Worm (Caenorhabditis elegans): Measurements from ENCODE around the gene adr-2.
A peak's percentile ranks its signal among the peaks of the same experiment; 100 is the strongest.

adr-2 gene

ce11 chrIII:7184022-7184421, 48.7 kb downstream of the adr-2 start, which contains the start of gene yju-2 (continued):
- TF ChIP-seq hpl-2 (GFP tag; optimal IDR thresholded peaks at IDR 0.05) (peak; percentile 33), rnt-1 (tag; optimal IDR thresholded peaks at IDR 0.05) (peak; percentile 65), unc-98 (GFP tag; IDR thresholded peaks at IDR 0.05) (no peak), pax-3 (tag; optimal IDR thresholded peaks at IDR 0.05) (no peak), aha-1 (tag; optimal IDR thresholded peaks at IDR 0.05) (no peak), unc-62 (GFP tag; optimal IDR thresholded peaks at IDR 0.05) (no peak), unc-30 (tag; optimal IDR thresholded peaks at IDR 0.05) (no peak), aly-2 (tag; optimal IDR thresholded peaks at IDR 0.05) (no peak), lin-35 (GFP tag; optimal IDR thresholded peaks at IDR 0.05) (peak; percentile 53 to 86), zip-4 (GFP tag; optimal IDR thresholded peaks at IDR 0.05) (no peak)

ce11 chrIII:7181822-7182221, 50.9 kb downstream of the adr-2 start, which contains the start of gene epg-4:
Gene epg-4 (plus strand): TSS chrIII:7182167.
- TF ChIP-seq efl-1 (optimal IDR thresholded peaks at IDR 0.05) = peak; percentile 19 to 57
- TF ChIP-seq efl-1 (GFP tag; optimal IDR thresholded peaks at IDR 0.05 in 1 of 2) = peak; percentile 45 to 93
- TF ChIP-seq nhr-19 (GFP tag; conservative IDR thresholded peaks at IDR 0.05) = no peak
- peak; percentile 41 for TF ChIP-seq nhr-71 (tag; optimal IDR thresholded peaks at IDR 0.05)
- TF ChIP-seq unc-130 (tag; optimal IDR thresholded peaks at IDR 0.05) = peak; percentile 22
- TF ChIP-seq lsy-2 (tag; optimal IDR thresholded peaks at IDR 0.05) = peak in 1 of 2 experiments; percentile 69
- no peak for TF ChIP-seq pqm-1 (tag; optimal IDR thresholded peaks at IDR 0.05)
- TF ChIP-seq snu-23 (GFP tag; optimal IDR thresholded peaks at IDR 0.05) = peak; percentile 36
- no peak for TF ChIP-seq nhr-76 (tag; optimal IDR thresholded peaks at IDR 0.05)
- TF ChIP-seq nhr-77 (tag; optimal IDR thresholded peaks at IDR 0.05) = peak; percentile 3
- TF ChIP-seq fkh-8 (tag; optimal IDR thresholded peaks at IDR 0.05) = no peak
- peak in 1 of 6 experiments; percentile 13 for TF ChIP-seq elt-3 (tag; optimal IDR thresholded peaks at IDR 0.05)
- TF ChIP-seq lin-35 (GFP tag; optimal IDR thresholded peaks at IDR 0.05) = peak; percentile 42 to 79
- peak in 1 of 3 experiments; percentile 11 for TF ChIP-seq ceh-82 (tag; optimal IDR thresholded peaks at IDR 0.05)
- peak; percentile 70 for TF ChIP-seq lin-14 (GFP tag; optimal IDR thresholded peaks at IDR 0.05)
- peak; percentile 50 for TF ChIP-seq C16A3.4 (tag; optimal IDR thresholded peaks at IDR 0.05)
- peak; percentile 36 for TF ChIP-seq nhr-85 (tag)
- TF ChIP-seq nhr-84 (tag; optimal IDR thresholded peaks at IDR 0.05) = no peak
- TF ChIP-seq tbx-2 (tag; optimal IDR thresholded peaks at IDR 0.05) = no peak
- TF ChIP-seq tlp-1 (tag; optimal IDR thresholded peaks at IDR 0.05) = no peak
- TF ChIP-seq unc-62 (GFP tag; optimal IDR thresholded peaks at IDR 0.05) = no peak
- no peak for TF ChIP-seq zip-4 (GFP tag; optimal IDR thresholded peaks at IDR 0.05)
- TF ChIP-seq irx-1 (tag; optimal IDR thresholded peaks at IDR 0.05) = no peak
- TF ChIP-seq fkh-4 (tag; optimal IDR thresholded peaks at IDR 0.05; ENCODE audit: borderline replicate concordance) = no peak
- TF ChIP-seq blmp-1 (tag; optimal IDR thresholded peaks at IDR 0.05) = peak; percentile 33
- TF ChIP-seq skn-1 (tag; optimal IDR thresholded peaks at IDR 0.05) = peak; percentile 47
- TF ChIP-seq nhr-20 (tag; optimal IDR thresholded peaks at IDR 0.05) = peak; percentile 15
- TF ChIP-seq rnt-1 (tag; optimal IDR thresholded peaks at IDR 0.05) = no peak
- no peak for TF ChIP-seq mep-1 (tag; optimal IDR thresholded peaks at IDR 0.05)
- no peak for TF ChIP-seq fkh-10 (GFP tag; optimal IDR thresholded peaks at IDR 0.05)
- no peak for TF ChIP-seq swsn-7 (tag; optimal IDR thresholded peaks at IDR 0.05)
- TF ChIP-seq alr-1 (tag; optimal IDR thresholded peaks at IDR 0.05; ENCODE audit: borderline replicate concordance) = no peak
- no peak for TF ChIP-seq nhr-237 (tag; optimal IDR thresholded peaks at IDR 0.05)
- no peak for TF ChIP-seq mef-2 (tag; optimal IDR thresholded peaks at IDR 0.05)
- TF ChIP-seq nhr-90 (tag; optimal IDR thresholded peaks at IDR 0.05; ENCODE audit: poor library complexity) = no peak
- no peak for TF ChIP-seq nhr-12 (tag; optimal IDR thresholded peaks at IDR 0.05)
- TF ChIP-seq vab-15 (tag; optimal IDR thresholded peaks at IDR 0.05) = no peak
- peak in 1 of 2 experiments; percentile 22 for TF ChIP-seq mdl-1 (tag; optimal IDR thresholded peaks at IDR 0.05)
- peak; percentile 9 to 53 (median 41) for TF ChIP-seq dpl-1 (GFP tag; optimal IDR thresholded peaks at IDR 0.05)
- no peak for TF ChIP-seq C34B4.2 (tag; optimal IDR thresholded peaks at IDR 0.05)
- TF ChIP-seq C04F5.9 (tag; optimal IDR thresholded peaks at IDR 0.05) = no peak
- no peak for TF ChIP-seq lin-15B (tag; optimal IDR thresholded peaks at IDR 0.05)
- no peak for TF ChIP-seq Y116A8C.19 (tag; optimal IDR thresholded peaks at IDR 0.05; ENCODE audit: borderline replicate concordance)
